Worm (Caenorhabditis elegans) whole organism, L2 larva: ENCODE data around the gene srx-34.

Source experiments
- C34F6.9 ChIP-seq: fragments of 150-350 bp; optimal IDR thresholded peaks from 2 replicates; lab custom pipeline; 2014; ENCODE audit warnings: missing biosample characterization, missing genetic modification characterization
- F13H6.1 ChIP-seq: sonication (generic microtip); optimal IDR thresholded peaks from 2 replicates; lab custom pipeline; 2016; ENCODE audit warnings: missing genetic modification characterization, missing compliant biosample characterization
- R02D3.7 ChIP-seq: fragments of 150-350 bp; optimal IDR thresholded peaks from 2 replicates; lab custom pipeline; 2014; ENCODE audit warnings: missing biosample characterization, missing genetic modification characterization
- Y55F3AM.14 ChIP-seq: fragments of 200-800 bp; sonication (Bioruptor generic); optimal IDR thresholded peaks from 2 replicates; lab custom pipeline; 2018; ENCODE audit warnings: mild to moderate bottlenecking, missing genetic modification characterization, missing compliant biosample characterization
- ZK546.5 ChIP-seq: sonication (generic microtip); optimal IDR thresholded peaks from 2 replicates; lab custom pipeline; 2017; ENCODE audit warnings: missing biosample characterization, missing genetic modification characterization
- alr-1 ChIP-seq: fragments of 150-350 bp; optimal IDR thresholded peaks from 2 replicates; lab custom pipeline; 2014; ENCODE audit warnings: missing biosample characterization, missing genetic modification characterization
- ama-1 ChIP-seq: fragments of 150-350 bp; optimal IDR thresholded peaks from 2 replicates; lab custom pipeline; 2018; ENCODE audit warnings: inconsistent platforms
- blmp-1 ChIP-seq: sonication (generic microtip); optimal IDR thresholded peaks from 2 replicates; lab custom pipeline; 2017; ENCODE audit warnings: missing genetic modification characterization, mild to moderate bottlenecking, missing compliant biosample characterization, antibody characterized with exemption, moderate library complexity; ENCODE audit not compliant: insufficient read depth
- ceh-82 ChIP-seq: fragments of 150-350 bp; optimal IDR thresholded peaks from 2 replicates; lab custom pipeline; 2014; ENCODE audit warnings: missing biosample characterization, missing genetic modification characterization
- crh-2 ChIP-seq: sonication (generic microtip); optimal IDR thresholded peaks from 2 replicates; lab custom pipeline; 2017; ENCODE audit warnings: missing biosample characterization, missing genetic modification characterization
- dmd-4 ChIP-seq: sonication (generic microtip); optimal IDR thresholded peaks from 2 replicates; lab custom pipeline; 2017; ENCODE audit warnings: missing biosample characterization, missing genetic modification characterization
- egl-27 ChIP-seq: sonication (generic microtip); optimal IDR thresholded peaks from 3 replicates; lab custom pipeline; 2017; ENCODE audit warnings: missing biosample characterization, missing genetic modification reagents, missing genetic modification characterization
- elt-1 ChIP-seq: fragments of 150-350 bp; optimal IDR thresholded peaks from 2 replicates; lab custom pipeline; 2014; ENCODE audit warnings: missing biosample characterization, missing genetic modification characterization
- elt-3 ChIP-seq: sonication (generic microtip); optimal IDR thresholded peaks from 2 replicates; lab custom pipeline; 2017; ENCODE audit warnings: missing biosample characterization, missing genetic modification characterization
- fos-1 ChIP-seq: fragments of 150-350 bp; optimal IDR thresholded peaks from 2 replicates; lab custom pipeline; 2014; ENCODE audit warnings: missing biosample characterization, missing genetic modification characterization
- lin-13 ChIP-seq: fragments of 150-350 bp; optimal IDR thresholded peaks from 2 replicates; lab custom pipeline; 2014; ENCODE audit warnings: missing biosample characterization, missing genetic modification reagents, missing genetic modification characterization
- lsy-2 ChIP-seq, 2 experiments: fragments of 150-350 bp in 1 of 2; sonication (generic microtip) in 1 of 2; optimal IDR thresholded peaks; 2 replicates each; lab custom pipeline; 2014 to 2017; ENCODE audit warnings: missing biosample characterization in 2 of 2, missing genetic modification characterization in 2 of 2
- mab-5 ChIP-seq: fragments of 150-350 bp; optimal IDR thresholded peaks from 2 replicates; lab custom pipeline; 2014; ENCODE audit warnings: missing biosample characterization, missing genetic modification characterization
- mbf-1 ChIP-seq: sonication (generic microtip); optimal IDR thresholded peaks from 2 replicates; lab custom pipeline; 2017; ENCODE audit warnings: missing biosample characterization, missing genetic modification characterization
- nhr-10 ChIP-seq: sonication (generic microtip); optimal IDR thresholded peaks from 2 replicates; lab custom pipeline; 2017; ENCODE audit warnings: missing biosample characterization, missing genetic modification characterization
- nhr-11 ChIP-seq: fragments of 150-350 bp; optimal IDR thresholded peaks from 2 replicates; lab custom pipeline; 2014; ENCODE audit warnings: missing biosample characterization, missing genetic modification characterization
- nhr-129 ChIP-seq: fragments of 150-350 bp; optimal IDR thresholded peaks from 2 replicates; lab custom pipeline; 2014; ENCODE audit warnings: missing biosample characterization, missing genetic modification characterization
- nhr-21 ChIP-seq: fragments of 150-350 bp; optimal IDR thresholded peaks from 2 replicates; lab custom pipeline; 2014; ENCODE audit warnings: missing biosample characterization, missing genetic modification characterization
- nhr-23 ChIP-seq: fragments of 150-350 bp; optimal IDR thresholded peaks from 2 replicates; lab custom pipeline; 2014; ENCODE audit warnings: missing biosample characterization, missing genetic modification reagents, missing genetic modification characterization
- nhr-237 ChIP-seq: fragments of 150-350 bp; optimal IDR thresholded peaks from 2 replicates; lab custom pipeline; 2014; ENCODE audit warnings: missing biosample characterization, missing genetic modification characterization
- nhr-6 ChIP-seq: fragments of 150-350 bp; optimal IDR thresholded peaks from 2 replicates; lab custom pipeline; 2014; ENCODE audit warnings: missing biosample characterization, missing genetic modification characterization
- peb-1 ChIP-seq: fragments of 150-350 bp; optimal IDR thresholded peaks from 2 replicates; lab custom pipeline; 2014; ENCODE audit warnings: missing biosample characterization, missing genetic modification characterization
- sem-4 ChIP-seq: fragments of 150-350 bp; optimal IDR thresholded peaks from 2 replicates; lab custom pipeline; 2014; ENCODE audit warnings: missing biosample characterization, missing genetic modification reagents, missing genetic modification characterization
- skn-1 ChIP-seq: sonication (generic microtip); optimal IDR thresholded peaks from 2 replicates; lab custom pipeline; 2017; ENCODE audit warnings: missing biosample characterization, missing genetic modification characterization
- sma-3 ChIP-seq: sonication (generic microtip); optimal IDR thresholded peaks from 2 replicates; lab custom pipeline; 2016; ENCODE audit warnings: missing genetic modification reagents, missing genetic modification characterization, missing compliant biosample characterization
- sma-9 ChIP-seq, 2 experiments: fragments of 150-350 bp in 1 of 2; sonication (generic microtip) in 1 of 2; optimal IDR thresholded peaks; 2 replicates each; lab custom pipeline; 2014 to 2016; ENCODE audit warnings: missing genetic modification characterization in 2 of 2, mild to moderate bottlenecking in 1 of 2, missing biosample characterization in 1 of 2, missing compliant biosample characterization in 1 of 2, missing genetic modification reagents in 1 of 2, moderate library complexity in 1 of 2
- snpc-4 ChIP-seq: fragments of 150-350 bp; optimal IDR thresholded peaks from 2 replicates; lab custom pipeline; 2014; ENCODE audit warnings: missing biosample characterization, missing genetic modification characterization
- unc-39 ChIP-seq: fragments of 150-350 bp; optimal IDR thresholded peaks from 2 replicates; lab custom pipeline; 2014; ENCODE audit warnings: missing biosample characterization, missing genetic modification characterization
- ztf-1 ChIP-seq: fragments of 200-800 bp; sonication (Bioruptor generic); conservative IDR thresholded peaks from 2 replicates; pipeline ENCODE4 v1.3.6; 2022; ENCODE audit warnings: missing genetic modification characterization, missing compliant biosample characterization
- ztf-11 ChIP-seq: sonication (generic microtip); optimal IDR thresholded peaks from 2 replicates; lab custom pipeline; 2017; ENCODE audit warnings: missing biosample characterization, missing genetic modification characterization

The srx-34 gene

DNA sequence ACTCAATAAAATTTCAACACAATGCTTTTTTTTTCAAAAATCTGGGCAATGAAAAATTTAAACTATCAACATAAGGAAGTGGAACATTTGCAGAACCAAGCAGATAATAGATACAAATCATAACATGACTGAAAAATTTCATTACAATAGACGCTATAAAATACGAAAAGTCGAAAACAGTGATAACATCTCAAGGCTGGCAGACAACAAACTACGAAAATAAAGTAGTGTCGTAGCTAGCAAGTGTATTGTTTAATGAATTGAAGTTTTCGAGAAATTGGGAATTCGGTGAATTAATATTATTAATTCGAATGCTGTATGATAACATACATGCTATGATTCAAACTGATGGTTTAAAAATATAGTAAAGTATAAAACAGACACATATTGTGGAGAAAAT, 23.3 kb downstream of the srx-34 start:
- no peak for TF ChIP-seq ztf-1
- TF ChIP-seq alr-1 (tag; lab: Kevin White, UChicago), result no peak
- no peak for TF ChIP-seq mbf-1 (tag; lab: Kevin White, UChicago)
- no peak for TF ChIP-seq blmp-1 (tag; lab: Kevin White, UChicago)
- TF ChIP-seq nhr-10 (tag; lab: Kevin White, UChicago), result no peak
- no peak for TF ChIP-seq skn-1 (tag; lab: Kevin White, UChicago)
- no peak for TF ChIP-seq sma-9 (GFP tag; optimal IDR thresholded peaks at IDR 0.05; lab: Kevin White, UChicago)
- no peak for TF ChIP-seq sma-9 (tag; optimal IDR thresholded peaks at IDR 0.05; lab: Kevin White, UChicago)
- no peak for TF ChIP-seq ceh-82
- no peak for TF ChIP-seq unc-39 (tag; lab: Kevin White, UChicago)
- TF ChIP-seq Y55F3AM.14 (GFP tag; lab: Kevin White, UChicago), result no peak
- no peak for TF ChIP-seq ztf-11 (tag; lab: Kevin White, UChicago)
- no peak for TF ChIP-seq nhr-129
- no peak for TF ChIP-seq dmd-4 (tag; lab: Kevin White, UChicago)
- no peak for TF ChIP-seq ZK546.5 (tag; lab: Kevin White, UChicago)
- TF ChIP-seq sem-4 (tag; lab: Kevin White, UChicago), result no peak
- no peak for TF ChIP-seq nhr-11 (tag; lab: Kevin White, UChicago)
- no peak for TF ChIP-seq R02D3.7 (tag; lab: Kevin White, UChicago)
- TF ChIP-seq mab-5 (tag; lab: Kevin White, UChicago), result no peak
- TF ChIP-seq, all 48 proteins: peak for 0

ce11 chrV:7096129-7096730, 23.8 kb downstream of the srx-34 start:
- TF ChIP-seq lin-13 (GFP tag; lab: Kevin White, UChicago) (no peak), blmp-1 (tag; lab: Kevin White, UChicago) (no peak), peb-1 (no peak), elt-1 (tag; lab: Kevin White, UChicago) (no peak), ZK546.5 (tag; lab: Kevin White, UChicago) (no peak), egl-27 (no peak), C34F6.9 (no peak), ama-1 (lab: Kevin White, UChicago) (no peak), ztf-11 (tag; lab: Kevin White, UChicago) (no peak), skn-1 (tag; lab: Kevin White, UChicago) (no peak), nhr-237 (tag; lab: Kevin White, UChicago) (no peak), nhr-6 (tag; lab: Kevin White, UChicago) (no peak)

DNA sequence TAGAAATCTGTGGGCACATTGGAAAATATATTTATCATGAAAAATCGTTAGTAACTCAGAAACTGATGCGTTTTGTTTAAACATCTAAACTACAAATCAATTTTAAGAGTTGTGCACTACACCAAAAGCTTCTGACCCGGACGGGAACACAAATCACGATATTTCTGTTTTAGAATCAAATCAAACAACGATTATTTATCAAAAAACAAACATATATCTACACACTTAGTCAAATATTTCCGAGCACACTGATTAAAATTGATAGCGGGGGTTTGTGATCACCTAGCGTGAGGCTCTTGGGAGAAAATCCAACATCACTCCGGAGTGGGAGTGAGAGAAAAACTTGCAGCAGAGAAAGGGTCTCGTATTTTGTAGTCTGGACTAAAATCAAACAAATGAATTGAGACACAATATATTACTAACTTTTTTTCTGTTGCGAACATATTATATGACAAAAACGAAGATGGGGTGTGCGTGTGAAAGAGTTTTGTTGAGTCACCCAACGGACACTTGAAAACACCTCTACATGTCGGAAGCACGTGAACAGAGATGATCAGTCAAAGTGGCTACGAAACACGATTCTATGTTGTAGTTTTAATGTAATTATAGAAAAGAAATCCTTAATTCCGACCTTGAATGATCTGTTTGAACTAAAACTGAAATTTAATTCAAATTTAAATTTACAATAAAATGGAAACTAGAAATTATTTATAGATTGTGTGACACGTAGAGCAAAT, 24.6 kb downstream of the srx-34 start:
- TF ChIP-seq F13H6.1 (tag; lab: Kevin White, UChicago) (peak; percentile 35), snpc-4 (tag; lab: Kevin White, UChicago) (no peak), peb-1 (no peak), nhr-6 (tag; lab: Kevin White, UChicago) (no peak), elt-1 (tag; lab: Kevin White, UChicago) (no peak), ama-1 (lab: Kevin White, UChicago) (no peak), blmp-1 (tag; lab: Kevin White, UChicago) (no peak), sem-4 (tag; lab: Kevin White, UChicago) (no peak), ztf-1 (no peak), nhr-237 (tag; lab: Kevin White, UChicago) (no peak), C34F6.9 (no peak), Y55F3AM.14 (GFP tag; lab: Kevin White, UChicago) (no peak), nhr-23 (no peak), crh-2 (tag; lab: Kevin White, UChicago) (peak; percentile 16), nhr-21 (tag; lab: Kevin White, UChicago) (no peak), elt-3 (no peak), fos-1 (tag; lab: Kevin White, UChicago) (peak; percentile 23), sma-3 (GFP tag; lab: Kevin White, UChicago) (peak; percentile 14), sma-9 (GFP tag; optimal IDR thresholded peaks at IDR 0.05; lab: Kevin White, UChicago) (peak; percentile 38), sma-9 (tag; optimal IDR thresholded peaks at IDR 0.05; lab: Kevin White, UChicago) (no peak), dmd-4 (tag; lab: Kevin White, UChicago) (no peak), lsy-2 (tag; optimal IDR thresholded peaks at IDR 0.05; lab: Kevin White, UChicago) (no peak)
